Worm (Caenorhabditis elegans): ENCODE results near the gene acd-4.

DNA sequence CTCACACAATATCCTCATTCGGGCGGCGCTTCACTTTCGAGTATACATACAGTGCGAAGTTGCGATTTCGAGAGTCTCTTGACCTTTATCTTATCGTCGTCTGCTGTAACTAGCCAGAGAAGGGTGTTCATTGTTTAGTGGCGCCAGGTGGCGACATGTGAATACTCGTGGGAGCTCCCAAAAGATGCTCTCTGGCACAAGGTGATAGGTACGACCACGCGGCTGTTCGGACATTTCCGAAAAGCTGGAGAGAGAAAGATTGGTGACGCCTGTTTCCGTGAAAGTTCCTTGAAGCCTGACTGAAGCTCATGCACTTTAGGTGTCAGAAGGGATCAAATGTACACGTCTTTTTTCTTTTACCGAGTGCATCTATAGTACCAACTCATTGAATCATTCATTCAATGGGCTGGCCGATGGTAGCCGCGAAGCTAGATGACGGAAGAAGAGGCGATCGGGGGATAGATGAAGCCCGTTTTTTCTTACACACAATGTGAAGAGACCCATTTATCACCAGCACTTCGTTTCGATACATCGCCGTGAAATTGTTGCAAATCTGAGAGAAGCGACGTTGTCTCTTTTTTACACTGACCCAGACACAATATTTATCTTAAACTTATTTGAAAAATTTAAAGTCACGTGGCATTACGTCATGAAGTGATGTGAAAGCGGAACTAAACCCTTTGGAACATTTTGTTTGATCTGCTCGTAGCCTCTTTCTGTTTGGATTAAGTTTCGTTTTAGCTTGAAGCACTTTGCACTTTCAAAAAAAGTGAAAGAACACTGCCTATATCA is 29.4 kb downstream of the acd-4 start:
- no peak for TF ChIP-seq C34F6.9 (tag; optimal IDR thresholded peaks at IDR 0.05)
- TF ChIP-seq ZK546.5 (tag; optimal IDR thresholded peaks at IDR 0.05) = no peak
- TF ChIP-seq peb-1 (tag; optimal IDR thresholded peaks at IDR 0.05) = no peak
- no peak for TF ChIP-seq skn-1 (tag; optimal IDR thresholded peaks at IDR 0.05)
- no peak for TF ChIP-seq elt-3 (tag; optimal IDR thresholded peaks at IDR 0.05)
- no peak for TF ChIP-seq nhr-11 (tag; optimal IDR thresholded peaks at IDR 0.05)
- no peak for TF ChIP-seq egl-27 (tag; optimal IDR thresholded peaks at IDR 0.05)
- no peak for TF ChIP-seq aly-2 (tag; optimal IDR thresholded peaks at IDR 0.05)
- no peak for TF ChIP-seq nhr-23 (tag; optimal IDR thresholded peaks at IDR 0.05)
- no peak for TF ChIP-seq snpc-4 (tag; optimal IDR thresholded peaks at IDR 0.05)
